Fruit fly (Drosophila melanogaster) S2 (cell line): Measurements from ENCODE around the gene Zip99C.

Experiments
- CG8478 ChIP-seq: fragments of >200 bp; optimal IDR thresholded peaks from 2 replicates; lab custom pipeline; 2018
- CTCF ChIP-seq, 2 experiments: fragments of >200 bp; optimal IDR thresholded peaks; 2 replicates each; lab custom pipeline; 2018

DNA sequence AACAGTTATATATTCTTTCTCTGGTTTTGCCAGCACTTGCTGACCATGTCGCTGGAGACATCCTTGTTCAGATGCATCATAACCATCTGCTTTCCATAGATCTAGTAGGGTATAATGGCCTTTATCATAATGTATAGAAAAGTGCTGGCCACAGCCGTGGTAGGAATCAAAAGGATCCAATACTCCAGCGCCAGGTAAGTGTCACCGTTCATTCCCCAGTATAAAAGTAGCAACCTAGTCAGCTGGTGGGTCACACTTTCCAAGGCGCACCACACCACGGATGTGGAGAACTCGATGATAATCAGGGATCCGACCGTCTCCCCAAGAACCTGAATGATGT lies 33.0 kb downstream of the Zip99C start, which contains the start of gene Prtl99C:
- TF ChIP-seq CG8478: no peak
- no peak for TF ChIP-seq CTCF (optimal IDR thresholded peaks at IDR 0.05; lab: Kevin White, UChicago)
